Worm (Caenorhabditis elegans): ENCODE data around the gene acr-5.
"Not testable (repeated sequence)": the region's sequence is repeated elsewhere in the genome, so short reads cannot be mapped to it uniquely, and the experiment has no call there.

- TF ChIP-seq tbx-11 (GFP tag; IDR thresholded peaks at IDR 0.05) (peak; percentile 24; the same call in 1 of the 2 replicates), ets-7 (tag; optimal IDR thresholded peaks at IDR 0.05) (peak; percentile 50), hmg-4 (GFP tag; optimal IDR thresholded peaks at IDR 0.05) (peak; percentile 39), tbx-37 (GFP tag; conservative IDR thresholded peaks at IDR 0.05) (peak; percentile 74)
- not testable (repeated sequence) for TF ChIP-seq flt-1 (GFP tag; IDR thresholded peaks at IDR 0.05); ama-1 (optimal IDR thresholded peaks at IDR 0.05); scrt-1 (GFP tag; IDR thresholded peaks at IDR 0.05); B0310.2 (tag; optimal IDR thresholded peaks at IDR 0.05); hnd-1 (tag; optimal IDR thresholded peaks at IDR 0.05); hmbx-1 (tag; optimal IDR thresholded peaks at IDR 0.05); ceh-36 (tag; optimal IDR thresholded peaks at IDR 0.05); F13C5.2 (tag; optimal IDR thresholded peaks at IDR 0.05); tra-4 (tag; optimal IDR thresholded peaks at IDR 0.05)
Measured at ce11 chrIII:6551187-6552058, 36.9 kb upstream of the acr-5 start, which contains the start of gene C09E7.7.
